Fruit fly (Drosophila melanogaster): ENCODE data around the gene Sfp24C1.

Sfp24C1 gene

dm6 chr2L:3703260-3703659, 2.8 kb downstream of the Sfp24C1 start, which contains the start of gene CG2816 (continued):
- TF ChIP-seq az2 (GFP tag; optimal IDR thresholded peaks at IDR 0.05) (peak; percentile 40), insv (GFP tag; optimal IDR thresholded peaks at IDR 0.05) (no peak), org-1 (GFP tag; optimal IDR thresholded peaks at IDR 0.05) (peak; percentile 34), Drgx (GFP tag; IDR thresholded peaks at IDR 0.05) (peak; percentile 92; the same call in 1 of the 2 replicates), CG14050 (GFP tag; IDR thresholded peaks at IDR 0.05) (peak; percentile 24; the same call in 1 of the 3 replicates), CG11456 (GFP tag; IDR thresholded peaks at IDR 0.05) (peak; percentile 95; the same call in 2 of the 3 replicates), ssp (GFP tag; IDR thresholded peaks at IDR 0.05) (no peak), CG7745 (tag; optimal IDR thresholded peaks at IDR 0.05) (no peak), CG4282 (GFP tag; optimal IDR thresholded peaks at IDR 0.05) (peak; percentile 75), Nf-YA (GFP tag; IDR thresholded peaks at IDR 0.05) (no peak), prd (optimal IDR thresholded peaks at IDR 0.05) (no peak), prd (GFP tag; IDR thresholded peaks at IDR 0.05) (no peak; the same call in 2 of the 3 replicates), CG7372 (GFP tag; IDR thresholded peaks at IDR 0.05) (peak; percentile 85), CG7839 (tag; optimal IDR thresholded peaks at IDR 0.05) (peak; percentile 71), CG12155 (GFP tag; optimal IDR thresholded peaks at IDR 0.05) (peak; percentile 29), unpg (GFP tag; optimal IDR thresholded peaks at IDR 0.05) (peak; percentile 55), CG11723 (GFP tag; optimal IDR thresholded peaks at IDR 0.05) (no peak), Max (GFP tag; optimal IDR thresholded peaks at IDR 0.05) (no peak), CG2678 (tag; optimal IDR thresholded peaks at IDR 0.05) (peak; percentile 66), CG12071 (GFP tag; optimal IDR thresholded peaks at IDR 0.05) (peak; percentile 20), pum (GFP tag; optimal IDR thresholded peaks at IDR 0.05) (peak; percentile 23), CG10274 (GFP tag; optimal IDR thresholded peaks at IDR 0.05) (peak; percentile 88), Gsc (GFP tag; IDR thresholded peaks at IDR 0.05) (no peak), al (GFP tag; IDR thresholded peaks at IDR 0.05) (peak; percentile 95), Dref (GFP tag; IDR thresholded peaks at IDR 0.05) (0 out of 2 replicates have a peak, but pooled peaks have one; percentile 25), Dek (tag; optimal IDR thresholded peaks at IDR 0.05) (peak; percentile 76), CG17361 (GFP tag; IDR thresholded peaks at IDR 0.05) (no peak), CoRest (tag; optimal IDR thresholded peaks at IDR 0.05) (peak; percentile 49), gt (GFP tag; IDR thresholded peaks at IDR 0.05) (no peak), Med (GFP tag) (peak; percentile 91), B-H2 (GFP tag; optimal IDR thresholded peaks at IDR 0.05) (no peak), Stat92E (GFP tag; optimal IDR thresholded peaks at IDR 0.05) (no peak), pzg (GFP tag; optimal IDR thresholded peaks at IDR 0.05) (no peak), CG1832 (GFP tag; optimal IDR thresholded peaks at IDR 0.05) (no peak), NfI (GFP tag; optimal IDR thresholded peaks at IDR 0.05) (peak; percentile 78), Camta (GFP tag; optimal IDR thresholded peaks at IDR 0.05) (peak; percentile 70), ewg (GFP tag; optimal IDR thresholded peaks at IDR 0.05) (no peak), cad (GFP tag; optimal IDR thresholded peaks at IDR 0.05) (no peak), CG16813 (GFP tag; IDR thresholded peaks at IDR 0.05; ENCODE audit: partially characterized antibody) (no peak), vfl (GFP tag; optimal IDR thresholded peaks at IDR 0.05) (peak; percentile 89), Ada2b (GFP tag; IDR thresholded peaks at IDR 0.05) (peak; percentile 49), CG9609 (GFP tag; optimal IDR thresholded peaks at IDR 0.05) (peak; percentile 77), CG9817 (tag; optimal IDR thresholded peaks at IDR 0.05) (peak; percentile 91), CG15514 (GFP tag; optimal IDR thresholded peaks at IDR 0.05) (peak; percentile 38), ab (GFP tag; optimal IDR thresholded peaks at IDR 0.05) (peak; percentile 47), Ets65A (GFP tag) (no peak), CG6689 (GFP tag; IDR thresholded peaks at IDR 0.05) (0 out of 2 replicates have a peak, but pooled peaks have one; percentile 35), CG12769 (tag; optimal IDR thresholded peaks at IDR 0.05) (peak; percentile 95), aop (GFP tag; IDR thresholded peaks at IDR 0.05) (no peak), cg (GFP tag; optimal IDR thresholded peaks at IDR 0.05) (no peak), CG16815 (GFP tag; optimal IDR thresholded peaks at IDR 0.05) (peak; percentile 56)
